Worm (Caenorhabditis elegans) whole organism, L4 larva: ENCODE measurements around the gene gst-34.

Source experiments
- Y75B8A.6 ChIP-seq: fragments of 200-800 bp; sonication (Bioruptor generic); IDR thresholded peaks from 2 replicates; pipeline ENCODE4 v1.3.6; 2022; ENCODE audit warnings: missing genetic modification reagents, missing genetic modification characterization, missing compliant biosample characterization
- aly-2 ChIP-seq: sonication (generic microtip); optimal IDR thresholded peaks from 2 replicates; lab custom pipeline; 2018; ENCODE audit warnings: missing biosample characterization, missing genetic modification characterization
- ceh-20 ChIP-seq: fragments of 200-800 bp; sonication (Bioruptor generic); IDR thresholded peaks from 2 replicates; pipeline ENCODE4 v1.3.6; 2022; ENCODE audit warnings: missing genetic modification reagents, missing genetic modification characterization, missing compliant biosample characterization
- dmd-6 ChIP-seq: fragments of 200-800 bp; sonication (Bioruptor generic); IDR thresholded peaks from 2 replicates; pipeline ENCODE4 v1.3.6; 2022; ENCODE audit warnings: missing genetic modification reagents, missing genetic modification characterization, missing compliant biosample characterization
- hif-1 ChIP-seq, 2 experiments: sonication (generic microtip); optimal IDR thresholded peaks; 2 replicates each; lab custom pipeline; 2016 to 2017; ENCODE audit warnings: missing compliant biosample characterization in 2 of 2, missing genetic modification characterization in 2 of 2, missing genetic modification reagents in 2 of 2, missing genotype in 2 of 2, mild to moderate bottlenecking in 1 of 2
- lir-3 ChIP-seq: sonication (generic microtip); optimal IDR thresholded peaks from 2 replicates; lab custom pipeline; 2016; ENCODE audit warnings: mild to moderate bottlenecking, missing genetic modification characterization, missing compliant biosample characterization
- mdl-1 ChIP-seq, 2 experiments: fragments of 150-350 bp in 1 of 2; sonication (generic microtip) in 1 of 2; optimal IDR thresholded peaks; 2 replicates each; lab custom pipeline; 2014 to 2017; ENCODE audit warnings: missing biosample characterization in 2 of 2, missing genetic modification characterization in 2 of 2
- rbr-2 ChIP-seq: sonication (generic microtip); optimal IDR thresholded peaks from 2 replicates; lab custom pipeline; 2016; ENCODE audit warnings: missing genotype, missing genetic modification characterization, missing compliant biosample characterization
- spr-3 ChIP-seq: fragments of 200-800 bp; sonication (Bioruptor generic); optimal IDR thresholded peaks from 2 replicates; lab custom pipeline; 2018; ENCODE audit warnings: mild to moderate bottlenecking, missing genetic modification characterization, missing compliant biosample characterization

Gene gst-34

DNA sequence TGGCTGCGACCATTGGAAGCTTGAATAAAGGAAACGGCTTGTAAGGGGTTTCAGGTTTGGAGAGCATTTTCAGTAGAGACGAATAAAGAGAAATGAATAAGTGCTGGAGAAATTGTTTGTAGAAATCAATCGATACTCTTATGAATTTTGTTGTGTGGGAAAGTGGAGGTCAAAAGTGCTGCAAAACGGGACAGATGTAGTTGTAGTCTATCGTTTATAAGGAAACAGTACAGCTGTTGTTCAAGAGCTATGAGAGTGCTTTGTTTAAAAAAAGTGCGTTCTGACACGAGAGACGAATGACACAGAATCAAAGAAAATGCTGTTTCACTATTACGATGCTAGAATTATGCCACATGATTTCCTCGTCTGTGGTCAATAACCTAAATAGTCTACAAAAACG is 52.5 kb downstream of the gst-34 start, which contains the start of gene Y53F4B.62:
Y53F4B.62 (minus strand) TSS at position 101 of the 400 bp plus-strand sequence.
- TF ChIP-seq rbr-2: no peak
- TF ChIP-seq hif-1 (tag; optimal IDR thresholded peaks at IDR 0.05; lab: Kevin White, UChicago): no peak
- no peak for TF ChIP-seq aly-2
- no peak for TF ChIP-seq lir-3 (tag; lab: Kevin White, UChicago)
- no peak for TF ChIP-seq Y75B8A.6
- no peak for TF ChIP-seq ceh-20 (GFP tag; lab: Robert Waterston, UW)
- no peak for TF ChIP-seq spr-3 (GFP tag; lab: Kevin White, UChicago)
- no peak for TF ChIP-seq dmd-6 (GFP tag; lab: Robert Waterston, UW)
- no peak for TF ChIP-seq mdl-1 (tag; optimal IDR thresholded peaks at IDR 0.05; lab: Kevin White, UChicago)
